Worm (Caenorhabditis elegans): ENCODE results near the gene ect-2.

ect-2 gene

ce11 chrII:10819928-10820423, 36.2 kb upstream of the ect-2 start, which contains the start of gene R06F6.8:
R06F6.8 (minus strand) TSS chrII:10819978.
- no peak for TF ChIP-seq nhr-12 (tag; optimal IDR thresholded peaks at IDR 0.05)
- TF ChIP-seq sptf-1 (tag; optimal IDR thresholded peaks at IDR 0.05) = no peak
- no peak for TF ChIP-seq unc-120 (tag; optimal IDR thresholded peaks at IDR 0.05; ENCODE audit: poor library complexity, severe bottlenecking)
- no peak for TF ChIP-seq drap-1 (GFP tag; optimal IDR thresholded peaks at IDR 0.05)
- TF ChIP-seq ces-1 (GFP tag; optimal IDR thresholded peaks at IDR 0.05) = peak; percentile 12
- TF ChIP-seq nhr-28 (tag; optimal IDR thresholded peaks at IDR 0.05) = no peak
- TF ChIP-seq elt-1 (tag; optimal IDR thresholded peaks at IDR 0.05; ENCODE audit: borderline replicate concordance, insufficient read depth) = no peak

ce11 chrII:10810690-10811089, 26.9 kb upstream of the ect-2 start, which contains the start of gene msrp-7:
msrp-7 (plus strand) TSS chrII:10810990.
- no peak for TF ChIP-seq zip-8 (tag; optimal IDR thresholded peaks at IDR 0.05)

ce11 chrII:10808708-10809343, 25.1 kb upstream of the ect-2 start, which contains the start of gene R06F6.14:
R06F6.14 (plus strand) TSS chrII:10809293.
- no peak for TF ChIP-seq mls-2 (tag; optimal IDR thresholded peaks at IDR 0.05)
- TF ChIP-seq ces-1 (GFP tag; optimal IDR thresholded peaks at IDR 0.05) = no peak
- TF ChIP-seq nhr-12 (tag; optimal IDR thresholded peaks at IDR 0.05) = no peak
- no peak for TF ChIP-seq ceh-83 (GFP tag; optimal IDR thresholded peaks at IDR 0.05)
- no peak for TF ChIP-seq cnd-1 (tag; optimal IDR thresholded peaks at IDR 0.05)
- TF ChIP-seq nhr-76 (tag; optimal IDR thresholded peaks at IDR 0.05) = no peak
- no peak for TF ChIP-seq zip-8 (tag; optimal IDR thresholded peaks at IDR 0.05)
- no peak for TF ChIP-seq bed-3 (GFP tag; optimal IDR thresholded peaks at IDR 0.05)
- TF ChIP-seq flh-1 (GFP tag; optimal IDR thresholded peaks at IDR 0.05) = no peak

ce11 chrII:10805437-10805836, 21.7 kb upstream of the ect-2 start, which contains the start of gene ceh-62:
ceh-62 (plus strand) TSS chrII:10805737.
- no peak for TF ChIP-seq mab-5 (tag; optimal IDR thresholded peaks at IDR 0.05)
- no peak for TF ChIP-seq mep-1 (tag; optimal IDR thresholded peaks at IDR 0.05)
- TF ChIP-seq pha-4 (tag; optimal IDR thresholded peaks at IDR 0.05) = no peak
- TF ChIP-seq M03D4.4 (tag; optimal IDR thresholded peaks at IDR 0.05) = no peak
- no peak for TF ChIP-seq elt-1 (tag; optimal IDR thresholded peaks at IDR 0.05; ENCODE audit: borderline replicate concordance, insufficient read depth)
- TF ChIP-seq snpc-4 (tag; optimal IDR thresholded peaks at IDR 0.05) = no peak
- no peak for TF ChIP-seq ztf-11 (tag; optimal IDR thresholded peaks at IDR 0.05)
- no peak for TF ChIP-seq ceh-43 (GFP tag; optimal IDR thresholded peaks at IDR 0.05)

- TF ChIP-seq drap-1 (GFP tag; optimal IDR thresholded peaks at IDR 0.05) (no peak), zip-8 (tag; optimal IDR thresholded peaks at IDR 0.05) (no peak), ztf-11 (tag; optimal IDR thresholded peaks at IDR 0.05) (no peak), elt-3 (tag; optimal IDR thresholded peaks at IDR 0.05) (no peak), tbx-8 (GFP tag; optimal IDR thresholded peaks at IDR 0.05) (no peak), ces-1 (GFP tag; optimal IDR thresholded peaks at IDR 0.05) (no peak), hlh-1 (tag; optimal IDR thresholded peaks at IDR 0.05) (no peak), M03D4.4 (tag; optimal IDR thresholded peaks at IDR 0.05) (no peak), nhr-2 (tag; optimal IDR thresholded peaks at IDR 0.05) (no peak), cnd-1 (tag; optimal IDR thresholded peaks at IDR 0.05) (no peak)
Measured at ce11 chrII:10804907-10805306, 21.1 kb upstream of the ect-2 start.

- TF ChIP-seq sptf-1 (tag; optimal IDR thresholded peaks at IDR 0.05) (no peak), ces-1 (GFP tag; optimal IDR thresholded peaks at IDR 0.05) (peak; percentile 17)
Measured at ce11 chrII:10804442-10804841, 20.7 kb upstream of the ect-2 start.

- TF ChIP-seq ces-1 (GFP tag; optimal IDR thresholded peaks at IDR 0.05) (peak; percentile 77), unc-39 (tag; optimal IDR thresholded peaks at IDR 0.05) (no peak)
Measured at ce11 chrII:10800209-10800608, 16.4 kb upstream of the ect-2 start.
